Worm (Caenorhabditis elegans): ENCODE results near the gene bus-18.

bus-18 gene

ce11 chrV:11809935-11810334 lies 36.4 kb downstream of the bus-18 start:
- TF ChIP-seq aly-2 (tag; optimal IDR thresholded peaks at IDR 0.05) (no peak), fkh-10 (GFP tag; optimal IDR thresholded peaks at IDR 0.05) (no peak), zag-1 (tag; optimal IDR thresholded peaks at IDR 0.05) (no peak), mep-1 (tag; optimal IDR thresholded peaks at IDR 0.05) (no peak), pax-3 (tag; optimal IDR thresholded peaks at IDR 0.05) (no peak), lin-13 (GFP tag; optimal IDR thresholded peaks at IDR 0.05) (no peak), lin-35 (GFP tag; optimal IDR thresholded peaks at IDR 0.05) (no peak), ets-5 (GFP tag; IDR thresholded peaks at IDR 0.05) (no peak), efl-3 (GFP tag; optimal IDR thresholded peaks at IDR 0.05) (no peak), efl-1 (optimal IDR thresholded peaks at IDR 0.05) (no peak), efl-1 (GFP tag; optimal IDR thresholded peaks at IDR 0.05 in 1 of 2) (peak in 1 of 2 experiments; percentile 80), mef-2 (tag; optimal IDR thresholded peaks at IDR 0.05) (no peak), irx-1 (tag; optimal IDR thresholded peaks at IDR 0.05) (peak; percentile 9), ztf-4 (tag; optimal IDR thresholded peaks at IDR 0.05) (no peak), unc-130 (tag; optimal IDR thresholded peaks at IDR 0.05) (no peak), F16B12.6 (tag; optimal IDR thresholded peaks at IDR 0.05) (no peak), unc-86 (tag; optimal IDR thresholded peaks at IDR 0.05) (peak; percentile 2), nhr-237 (tag; optimal IDR thresholded peaks at IDR 0.05) (no peak), lin-14 (GFP tag; optimal IDR thresholded peaks at IDR 0.05) (peak; percentile 67), skn-1 (tag; optimal IDR thresholded peaks at IDR 0.05) (no peak)

DNA sequence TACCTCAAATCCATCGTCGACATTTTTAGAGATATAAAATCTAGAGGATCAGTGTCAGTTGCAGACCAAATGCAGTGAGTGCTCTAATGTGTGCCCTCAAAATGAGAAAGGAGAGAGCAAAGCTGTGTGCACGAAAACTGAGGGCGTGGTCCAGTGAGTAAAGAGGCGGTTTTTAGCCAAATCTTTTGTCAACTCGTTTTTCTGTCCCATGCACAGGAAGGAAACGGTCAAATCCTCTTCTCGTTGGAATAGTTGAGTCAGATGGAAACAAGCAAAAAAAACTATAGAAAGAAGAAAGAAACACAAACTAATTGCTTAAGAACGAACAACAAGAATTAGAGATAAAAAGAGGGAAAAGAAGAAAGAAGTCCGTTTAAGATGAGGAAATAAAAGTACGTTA lies 38.4 kb downstream of the bus-18 start, which contains the start of gene D2023.3:
Gene D2023.3, minus strand, starts transcription at position 101 of the 400 bp plus-strand sequence.
- TF ChIP-seq unc-86 (tag; optimal IDR thresholded peaks at IDR 0.05), result peak; percentile 22
- TF ChIP-seq elt-3 (tag; optimal IDR thresholded peaks at IDR 0.05), result no peak
- no peak for TF ChIP-seq efl-1 (optimal IDR thresholded peaks at IDR 0.05)
- TF ChIP-seq efl-1 (GFP tag; optimal IDR thresholded peaks at IDR 0.05 in 1 of 2), result no peak
- peak; percentile 41 for TF ChIP-seq lin-14 (GFP tag; optimal IDR thresholded peaks at IDR 0.05)
- no peak for TF ChIP-seq fos-1 (tag; optimal IDR thresholded peaks at IDR 0.05)

ce11 chrV:11815566-11815965 lies 42.0 kb downstream of the bus-18 start:
- TF ChIP-seq nhr-84 (tag; optimal IDR thresholded peaks at IDR 0.05), result no peak
- no peak for TF ChIP-seq ceh-8 (GFP tag; optimal IDR thresholded peaks at IDR 0.05)
- no peak for TF ChIP-seq xbp-1 (tag; optimal IDR thresholded peaks at IDR 0.05)
- no peak for TF ChIP-seq jun-1 (tag; optimal IDR thresholded peaks at IDR 0.05)
- no peak for TF ChIP-seq nhr-11 (tag; optimal IDR thresholded peaks at IDR 0.05)
- TF ChIP-seq hlh-17 (GFP tag; optimal IDR thresholded peaks at IDR 0.05; ENCODE audit: borderline replicate concordance), result no peak
- no peak for TF ChIP-seq nhr-85 (tag)
- TF ChIP-seq aly-2 (tag; optimal IDR thresholded peaks at IDR 0.05), result no peak
- TF ChIP-seq egl-13 (tag; optimal IDR thresholded peaks at IDR 0.05), result no peak
- no peak for TF ChIP-seq lin-13 (GFP tag; optimal IDR thresholded peaks at IDR 0.05)
- no peak for TF ChIP-seq lin-39 (tag; optimal IDR thresholded peaks at IDR 0.05)
- TF ChIP-seq mef-2 (tag; optimal IDR thresholded peaks at IDR 0.05), result no peak
- TF ChIP-seq dsc-1 (tag; optimal IDR thresholded peaks at IDR 0.05), result no peak
- no peak for TF ChIP-seq Y116A8C.19 (tag; optimal IDR thresholded peaks at IDR 0.05; ENCODE audit: borderline replicate concordance)
- no peak for TF ChIP-seq nhr-47 (tag; optimal IDR thresholded peaks at IDR 0.05)
- no peak for TF ChIP-seq rnt-1 (tag; optimal IDR thresholded peaks at IDR 0.05)
- no peak for TF ChIP-seq nhr-237 (tag; optimal IDR thresholded peaks at IDR 0.05)
- no peak for TF ChIP-seq ama-1 (optimal IDR thresholded peaks at IDR 0.05)
- TF ChIP-seq fkh-4 (tag; optimal IDR thresholded peaks at IDR 0.05; ENCODE audit: borderline replicate concordance), result no peak
- no peak for TF ChIP-seq unc-62 (GFP tag; optimal IDR thresholded peaks at IDR 0.05)

DNA sequence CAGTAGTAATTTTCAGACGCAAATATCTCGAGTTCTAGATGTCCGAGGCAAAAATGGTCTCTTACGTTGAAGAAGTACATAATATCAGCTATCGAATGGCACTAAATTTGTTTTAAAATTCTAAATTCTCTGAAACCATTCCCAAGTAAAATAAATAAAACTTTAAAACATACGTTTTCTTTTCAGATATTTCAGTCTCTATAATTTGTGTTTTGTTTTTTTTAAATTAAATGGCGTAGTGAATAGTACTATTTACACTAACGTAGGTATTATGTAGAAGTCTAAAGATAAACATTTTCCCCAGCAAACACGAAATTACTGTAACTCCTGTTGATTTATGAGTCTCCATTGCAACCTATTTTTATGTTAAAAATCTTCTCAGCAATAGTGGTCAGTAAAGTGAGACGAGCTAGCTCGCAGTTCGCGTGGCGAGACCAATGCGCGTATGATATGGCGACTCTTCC lies 43.8 kb downstream of the bus-18 start:
- TF ChIP-seq ets-5 (GFP tag; IDR thresholded peaks at IDR 0.05), result no peak
- TF ChIP-seq efl-1 (optimal IDR thresholded peaks at IDR 0.05), result no peak
- TF ChIP-seq efl-1 (GFP tag; optimal IDR thresholded peaks at IDR 0.05 in 1 of 2), result peak in 1 of 2 experiments; percentile 79
- peak; percentile 19 for TF ChIP-seq nhr-71 (tag; optimal IDR thresholded peaks at IDR 0.05)
- peak; percentile 44 for TF ChIP-seq nhr-19 (GFP tag; conservative IDR thresholded peaks at IDR 0.05)
- TF ChIP-seq nhr-47 (tag; optimal IDR thresholded peaks at IDR 0.05), result peak; percentile 2
- peak; percentile 46; the same call in 1 of the 2 replicates for TF ChIP-seq ceh-88 (GFP tag; IDR thresholded peaks at IDR 0.05)
- no peak for TF ChIP-seq C34B4.2 (tag; optimal IDR thresholded peaks at IDR 0.05)
- peak in 1 of 2 experiments; percentile 4 for TF ChIP-seq lsy-2 (tag; optimal IDR thresholded peaks at IDR 0.05)

Data from whole organism, L1 larva.